Worm (Caenorhabditis elegans): ENCODE results near the gene hpx-2.

DNA sequence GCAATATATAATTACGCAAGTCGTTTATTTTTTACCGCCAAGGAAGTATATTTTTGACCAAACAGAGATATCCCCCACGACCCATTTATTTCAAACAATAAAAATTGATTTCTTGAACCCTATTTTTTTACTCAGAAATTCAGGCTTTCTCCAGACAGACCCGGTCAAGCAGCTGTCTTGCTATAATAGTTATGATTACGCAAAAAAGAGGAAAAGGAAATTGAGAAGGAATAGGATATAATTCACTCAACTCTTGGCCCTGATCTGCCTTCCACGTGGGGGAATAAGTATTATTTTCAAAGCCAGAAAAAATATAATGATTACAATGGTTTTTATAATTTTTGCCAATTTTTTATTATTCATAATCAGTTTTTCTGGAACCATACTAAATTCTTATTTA, 6.9 kb downstream of the hpx-2 start, which contains the start of gene srx-136:
- TF ChIP-seq him-1 (tag; optimal IDR thresholded peaks at IDR 0.05) (no peak), W03F9.2 (tag; optimal IDR thresholded peaks at IDR 0.05) (no peak), dao-5 (tag; optimal IDR thresholded peaks at IDR 0.05) (no peak)
